Worm (Caenorhabditis elegans): ENCODE measurements around the gene Y59A8B.21.
"Not testable (repeated sequence)": the region's sequence is repeated elsewhere in the genome, so short reads cannot be mapped to it uniquely, and the experiment has no call there.

Y59A8B.21 gene

DNA sequence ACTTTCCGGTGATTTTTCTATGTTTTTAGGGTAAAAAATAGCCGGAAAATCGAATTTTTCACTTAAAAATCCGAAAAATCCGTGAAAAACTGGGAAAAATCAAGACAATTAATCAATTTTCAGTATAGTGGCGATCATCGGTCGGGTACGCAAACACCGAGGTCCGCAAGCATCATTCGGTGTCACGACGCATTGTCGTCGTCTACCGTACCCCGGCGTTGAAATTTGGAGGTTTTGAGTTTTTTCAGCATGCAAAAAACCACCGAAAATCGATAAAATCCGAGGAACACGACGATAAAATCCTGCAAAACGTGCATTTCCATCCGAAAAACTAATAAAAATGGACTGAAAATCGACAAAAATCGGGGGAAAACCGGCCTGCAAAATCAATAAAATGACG, 4.3 kb upstream of the Y59A8B.21 start:
- TF ChIP-seq B0310.2 (tag; optimal IDR thresholded peaks at IDR 0.05) (no peak), ets-7 (tag; optimal IDR thresholded peaks at IDR 0.05) (no peak), ama-1 (optimal IDR thresholded peaks at IDR 0.05) (no peak), hmg-4 (GFP tag; optimal IDR thresholded peaks at IDR 0.05) (no peak), aly-1 (tag; optimal IDR thresholded peaks at IDR 0.05) (no peak), F13C5.2 (tag; optimal IDR thresholded peaks at IDR 0.05) (no peak), hnd-1 (tag; optimal IDR thresholded peaks at IDR 0.05) (no peak), tbx-37 (GFP tag; conservative IDR thresholded peaks at IDR 0.05) (no peak), tra-4 (tag; optimal IDR thresholded peaks at IDR 0.05) (no peak), pes-1 (GFP tag; IDR thresholded peaks at IDR 0.05) (no peak), hmbx-1 (tag; optimal IDR thresholded peaks at IDR 0.05) (no peak), flt-1 (GFP tag; IDR thresholded peaks at IDR 0.05) (no peak)

DNA sequence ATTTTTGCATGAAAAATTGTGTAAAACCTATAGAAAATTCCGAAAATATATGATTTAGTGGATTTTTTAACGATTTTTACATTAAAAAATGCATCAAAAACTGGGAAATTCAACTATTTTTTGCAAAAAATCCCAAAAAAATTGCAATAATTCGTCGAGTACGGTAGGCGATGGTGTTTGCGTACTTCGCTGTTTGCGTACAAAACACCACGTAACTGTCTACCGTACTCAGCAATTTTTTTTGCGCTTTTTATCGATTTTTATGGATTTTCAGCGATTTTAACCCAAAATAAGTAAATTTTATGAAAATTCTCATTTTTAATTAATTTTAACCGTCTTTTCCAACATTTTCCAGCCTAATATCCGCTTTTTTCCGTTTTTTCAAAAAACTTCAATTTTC, 3.1 kb upstream of the Y59A8B.21 start:
- TF ChIP-seq scrt-1 (GFP tag; IDR thresholded peaks at IDR 0.05) (no peak), tra-4 (tag; optimal IDR thresholded peaks at IDR 0.05) (no peak), hmbx-1 (tag; optimal IDR thresholded peaks at IDR 0.05) (no peak), F13C5.2 (tag; optimal IDR thresholded peaks at IDR 0.05) (no peak), hnd-1 (tag; optimal IDR thresholded peaks at IDR 0.05) (no peak), tbx-37 (GFP tag; conservative IDR thresholded peaks at IDR 0.05) (no peak), ceh-13 (GFP tag; optimal IDR thresholded peaks at IDR 0.05) (no peak), ets-7 (tag; optimal IDR thresholded peaks at IDR 0.05) (no peak), B0310.2 (tag; optimal IDR thresholded peaks at IDR 0.05) (no peak), sea-1 (GFP tag; conservative IDR thresholded peaks at IDR 0.05) (no peak), hmg-4 (GFP tag; optimal IDR thresholded peaks at IDR 0.05) (no peak), tbx-11 (GFP tag; IDR thresholded peaks at IDR 0.05) (no peak), ceh-36 (tag; optimal IDR thresholded peaks at IDR 0.05) (no peak), aly-1 (tag; optimal IDR thresholded peaks at IDR 0.05) (no peak), flt-1 (GFP tag; IDR thresholded peaks at IDR 0.05) (no peak), pes-1 (GFP tag; IDR thresholded peaks at IDR 0.05) (no peak), ama-1 (optimal IDR thresholded peaks at IDR 0.05) (no peak)

DNA sequence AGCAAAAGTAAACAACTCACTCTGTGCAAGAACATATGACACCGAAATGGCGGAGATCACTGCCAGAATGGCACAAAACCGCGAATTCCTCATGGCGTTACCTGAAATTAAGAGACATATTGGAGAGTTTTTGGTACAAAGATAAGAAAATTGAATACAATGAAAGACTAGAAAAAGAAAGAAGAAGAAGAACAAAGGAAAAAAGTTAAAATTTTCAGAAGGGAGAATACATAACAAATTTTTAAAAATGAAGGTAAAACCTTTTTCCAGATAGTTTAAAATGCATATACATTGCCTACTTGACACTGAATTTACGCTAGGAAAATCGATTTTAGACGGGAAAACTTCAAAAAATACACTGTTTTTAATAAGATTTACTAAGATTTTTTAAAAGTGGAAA, 15.2 kb downstream of the Y59A8B.21 start, which contains the start of gene lon-8:
Gene lon-8, minus strand, starts transcription at position 101 of the 400 bp plus-strand sequence.
- TF ChIP-seq F13C5.2 (tag; optimal IDR thresholded peaks at IDR 0.05) (no peak), tra-4 (tag; optimal IDR thresholded peaks at IDR 0.05) (no peak), hmg-4 (GFP tag; optimal IDR thresholded peaks at IDR 0.05) (no peak), tbx-11 (GFP tag; IDR thresholded peaks at IDR 0.05) (no peak), pes-1 (GFP tag; IDR thresholded peaks at IDR 0.05) (no peak), ets-7 (tag; optimal IDR thresholded peaks at IDR 0.05) (no peak), ceh-36 (tag; optimal IDR thresholded peaks at IDR 0.05) (no peak), hmbx-1 (tag; optimal IDR thresholded peaks at IDR 0.05) (no peak), ama-1 (optimal IDR thresholded peaks at IDR 0.05) (no peak), scrt-1 (GFP tag; IDR thresholded peaks at IDR 0.05) (no peak), aly-1 (tag; optimal IDR thresholded peaks at IDR 0.05) (no peak), hnd-1 (tag; optimal IDR thresholded peaks at IDR 0.05) (no peak), flt-1 (GFP tag; IDR thresholded peaks at IDR 0.05) (no peak), sea-1 (GFP tag; conservative IDR thresholded peaks at IDR 0.05) (no peak), B0310.2 (tag; optimal IDR thresholded peaks at IDR 0.05) (no peak), ceh-13 (GFP tag; optimal IDR thresholded peaks at IDR 0.05) (no peak), tbx-37 (GFP tag; conservative IDR thresholded peaks at IDR 0.05) (no peak)

DNA sequence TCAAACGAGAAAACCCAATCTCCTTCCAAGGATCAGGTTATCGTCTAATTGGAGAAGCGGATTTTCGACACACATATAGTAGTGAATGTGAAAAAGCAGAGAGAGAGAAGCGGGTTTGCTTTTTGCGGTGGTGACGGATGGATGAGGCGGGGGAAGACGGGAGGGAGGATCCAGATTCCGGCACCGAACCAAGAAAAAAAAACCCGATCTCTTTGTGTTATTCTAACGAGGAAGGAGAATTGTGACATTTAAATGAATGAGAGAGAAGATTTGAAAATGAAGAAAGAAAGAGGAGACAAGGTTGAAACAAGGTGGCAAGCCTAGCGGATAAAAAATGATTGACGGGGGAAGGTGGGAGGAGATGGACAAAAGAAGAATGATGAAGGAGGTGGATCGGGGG, 17.8 kb downstream of the Y59A8B.21 start:
- no peak for TF ChIP-seq ceh-36 (tag; optimal IDR thresholded peaks at IDR 0.05)
- no peak for TF ChIP-seq ceh-13 (GFP tag; optimal IDR thresholded peaks at IDR 0.05)
- TF ChIP-seq aly-1 (tag; optimal IDR thresholded peaks at IDR 0.05) = no peak
- no peak for TF ChIP-seq B0310.2 (tag; optimal IDR thresholded peaks at IDR 0.05)
- no peak for TF ChIP-seq pes-1 (GFP tag; IDR thresholded peaks at IDR 0.05)
- no peak for TF ChIP-seq tbx-11 (GFP tag; IDR thresholded peaks at IDR 0.05)
- TF ChIP-seq hmbx-1 (tag; optimal IDR thresholded peaks at IDR 0.05) = no peak
- no peak for TF ChIP-seq ets-7 (tag; optimal IDR thresholded peaks at IDR 0.05)
- no peak for TF ChIP-seq F13C5.2 (tag; optimal IDR thresholded peaks at IDR 0.05)

DNA sequence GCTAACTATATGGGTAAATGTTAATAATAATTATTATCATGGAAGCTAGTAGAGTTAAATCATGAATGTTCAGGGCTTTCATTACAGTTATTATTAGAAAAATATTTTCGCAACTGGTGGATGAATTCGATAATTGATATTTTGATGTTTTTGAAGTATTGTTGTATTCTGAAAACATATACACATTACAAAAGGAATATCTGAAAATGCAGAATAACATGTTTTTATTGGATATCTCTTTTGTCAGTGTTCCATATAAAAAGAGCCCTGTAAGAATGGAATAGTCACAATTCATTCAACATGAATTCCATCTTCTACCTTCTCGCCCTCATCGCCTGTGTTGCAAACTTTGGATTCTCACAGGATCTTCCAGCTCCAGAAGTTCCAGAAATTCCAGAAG, 20.9 kb downstream of the Y59A8B.21 start, which contains the start of gene Y59A8B.19:
Gene Y59A8B.19, plus strand, starts transcription at position 301 of the 400 bp plus-strand sequence.
- TF ChIP-seq ets-7 (tag; optimal IDR thresholded peaks at IDR 0.05); flt-1 (GFP tag; IDR thresholded peaks at IDR 0.05); aly-1 (tag; optimal IDR thresholded peaks at IDR 0.05): not testable (repeated sequence)

DNA sequence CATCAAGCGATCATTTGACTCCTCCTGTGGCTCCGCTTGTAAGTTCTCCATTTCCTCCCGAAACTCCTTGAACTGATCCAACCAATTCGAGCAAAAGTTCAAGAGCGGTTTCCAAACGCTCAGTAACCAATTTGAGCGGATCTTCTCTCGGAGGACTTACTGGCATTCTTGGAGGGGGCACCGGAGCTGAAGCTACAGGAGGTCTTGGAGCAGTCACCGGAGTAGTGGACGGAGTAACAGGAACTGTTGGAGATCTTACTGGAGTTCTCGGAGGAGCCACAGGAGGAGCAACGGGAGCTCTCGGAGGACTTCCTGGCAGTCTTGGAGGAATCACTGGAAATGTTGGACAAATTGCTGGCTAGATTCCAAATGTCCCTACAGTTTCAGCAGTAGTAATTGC, 22.6 kb downstream of the Y59A8B.21 start:
- no peak for TF ChIP-seq tbx-11 (GFP tag; IDR thresholded peaks at IDR 0.05)

DNA sequence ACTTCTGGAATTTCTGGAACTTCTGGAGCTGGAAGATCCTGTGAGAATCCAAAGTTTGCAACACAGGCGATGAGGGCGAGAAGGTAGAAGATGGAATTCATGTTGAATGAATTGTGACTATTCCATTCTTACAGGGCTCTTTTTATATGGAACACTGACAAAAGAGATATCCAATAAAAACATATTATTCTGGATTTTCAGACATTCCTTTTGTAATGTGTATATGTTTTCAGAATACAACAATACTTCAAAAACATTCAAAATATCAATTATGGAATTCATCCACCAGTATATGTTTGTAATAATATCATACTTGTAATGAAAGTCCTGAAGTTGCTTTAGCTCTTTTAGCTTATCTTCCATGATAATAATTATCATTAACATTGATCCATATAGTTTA, 24.7 kb downstream of the Y59A8B.21 start, which contains the start of gene Y59A8B.26:
Gene Y59A8B.26, minus strand, starts transcription at position 101 of the 400 bp plus-strand sequence.
- not testable (repeated sequence) for TF ChIP-seq flt-1 (GFP tag; IDR thresholded peaks at IDR 0.05); tbx-11 (GFP tag; IDR thresholded peaks at IDR 0.05); ceh-36 (tag; optimal IDR thresholded peaks at IDR 0.05)

DNA sequence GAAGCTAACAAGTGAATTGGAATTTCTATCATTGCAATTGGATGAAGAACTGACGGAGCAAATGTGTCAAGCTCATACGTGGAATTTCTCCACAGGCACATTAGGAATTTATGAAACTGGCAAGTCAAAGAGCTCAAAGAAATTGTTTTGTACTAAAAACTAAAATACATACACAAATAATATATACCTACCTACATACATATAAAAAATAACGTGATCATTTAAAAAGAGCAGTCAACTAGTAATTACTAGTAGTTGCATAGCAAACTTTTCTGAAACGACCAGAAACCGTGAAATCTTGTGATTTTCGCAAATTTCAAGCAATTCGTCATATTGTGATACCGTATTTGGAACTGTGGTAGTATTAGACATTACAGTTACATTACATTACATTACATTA, 28.1 kb downstream of the Y59A8B.21 start, which contains the start of gene srh-133:
Gene srh-133, minus strand, starts transcription at position 101 of the 400 bp plus-strand sequence.
- TF ChIP-seq ceh-36 (tag; optimal IDR thresholded peaks at IDR 0.05) (no peak), scrt-1 (GFP tag; IDR thresholded peaks at IDR 0.05) (no peak), F13C5.2 (tag; optimal IDR thresholded peaks at IDR 0.05) (no peak), ama-1 (optimal IDR thresholded peaks at IDR 0.05) (no peak), tbx-11 (GFP tag; IDR thresholded peaks at IDR 0.05) (no peak), sea-1 (GFP tag; conservative IDR thresholded peaks at IDR 0.05) (no peak), B0310.2 (tag; optimal IDR thresholded peaks at IDR 0.05) (no peak), tra-4 (tag; optimal IDR thresholded peaks at IDR 0.05) (no peak), flt-1 (GFP tag; IDR thresholded peaks at IDR 0.05) (no peak), ets-7 (tag; optimal IDR thresholded peaks at IDR 0.05) (no peak), tbx-37 (GFP tag; conservative IDR thresholded peaks at IDR 0.05) (no peak), aly-1 (tag; optimal IDR thresholded peaks at IDR 0.05) (no peak), hmg-4 (GFP tag; optimal IDR thresholded peaks at IDR 0.05) (no peak), hmbx-1 (tag; optimal IDR thresholded peaks at IDR 0.05) (no peak), pes-1 (GFP tag; IDR thresholded peaks at IDR 0.05) (no peak), ceh-13 (GFP tag; optimal IDR thresholded peaks at IDR 0.05) (no peak), hnd-1 (tag; optimal IDR thresholded peaks at IDR 0.05) (no peak)
